Fruit fly (Drosophila melanogaster) whole organism, embryonic: ENCODE results near the gene Vm26Ac.

Experiments
- Atf6 ChIP-seq: fragments of 200-800 bp; sonication (Bioruptor generic); IDR thresholded peaks from 2 replicates; pipeline ENCODE4 v1.3.6; 2022; ENCODE audit warnings: missing biosample characterization, missing genetic modification characterization
- B-H1 ChIP-seq: fragments of 200-800 bp; sonication (Bioruptor generic); IDR thresholded peaks from 3 replicates; pipeline ENCODE4 v1.3.6; 2022; ENCODE audit warnings: missing biosample characterization, missing genetic modification characterization
- CG13287 ChIP-seq: fragments of 200-800 bp; sonication (Bioruptor generic); IDR thresholded peaks from 2 replicates; pipeline ENCODE4 v1.3.6; 2022; ENCODE audit warnings: missing biosample characterization, missing genetic modification characterization; ENCODE audit not compliant: partially characterized antibody
- CG1792 ChIP-seq: fragments of 200-800 bp; sonication (Bioruptor generic); optimal IDR thresholded peaks from 2 replicates; lab custom pipeline; 2016; ENCODE audit warnings: missing biosample characterization, missing genetic modification characterization
- CG31224 ChIP-seq: fragments of 200-800 bp; sonication (Bioruptor generic); IDR thresholded peaks from 2 replicates; pipeline ENCODE4 v1.3.6; 2022; ENCODE audit warnings: missing biosample characterization, missing genetic modification characterization
- CG8359 ChIP-seq: fragments of 200-800 bp; sonication (Bioruptor generic); optimal IDR thresholded peaks from 2 replicates; lab custom pipeline; 2017; ENCODE audit warnings: missing biosample characterization, mild to moderate bottlenecking, missing genetic modification characterization, borderline replicate concordance
- fd64A ChIP-seq: fragments of 200-800 bp; sonication (Bioruptor generic); optimal IDR thresholded peaks from 3 replicates; lab custom pipeline; 2018; ENCODE audit warnings: missing biosample characterization, mild to moderate bottlenecking, missing genetic modification characterization
- row ChIP-seq: fragments of 200-800 bp; sonication (Bioruptor generic); IDR thresholded peaks from 3 replicates; pipeline ENCODE4 v1.3.6; 2022; ENCODE audit warnings: missing biosample characterization, missing genetic modification characterization
- unpg ChIP-seq: fragments of 200-800 bp; sonication (Bioruptor generic); optimal IDR thresholded peaks from 3 replicates; lab custom pipeline; 2018; ENCODE audit warnings: missing biosample characterization, mild to moderate bottlenecking, missing genetic modification characterization, moderate library complexity

DNA sequence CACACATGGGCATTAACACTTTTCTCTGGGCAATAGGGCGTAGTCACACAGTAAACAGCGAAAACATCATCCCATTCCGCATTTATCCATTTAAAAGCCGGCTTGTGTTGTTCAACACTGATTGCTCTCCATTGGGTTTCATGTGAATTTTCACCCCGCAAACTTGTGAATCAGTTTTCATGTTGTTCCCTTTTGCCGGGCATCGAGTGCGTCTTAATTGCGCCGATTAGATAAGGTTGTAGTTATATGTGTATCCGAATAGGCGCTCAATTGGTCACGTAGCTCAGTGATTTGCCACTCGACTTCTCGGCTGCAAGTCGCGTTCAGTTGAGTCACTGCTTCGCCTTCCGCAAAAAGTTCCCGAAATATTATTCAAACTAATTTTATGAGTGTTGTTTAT is 28.5 kb upstream of the Vm26Ac start:
- no peak for TF ChIP-seq row (GFP tag; lab: Robert Waterston, UW)
- TF ChIP-seq unpg (GFP tag; lab: Kevin White, UChicago), result no peak
- TF ChIP-seq CG13287 (GFP tag; lab: Robert Waterston, UW), result no peak
- no peak for TF ChIP-seq B-H1 (GFP tag; lab: Robert Waterston, UW)
- no peak for TF ChIP-seq Atf6 (GFP tag; lab: Robert Waterston, UW)
- TF ChIP-seq CG8359, result no peak
- TF ChIP-seq fd64A (GFP tag; lab: Kevin White, UChicago), result no peak
- no peak for TF ChIP-seq CG1792
- no peak for TF ChIP-seq CG31224 (GFP tag; lab: Robert Waterston, UW)
